Fruit fly (Drosophila melanogaster): ENCODE data around the gene CG14315.

Gene CG14315

dm6 chr3R:18196991-18197801, 38.7 kb downstream of the CG14315 start:
- TF ChIP-seq noc (tag; optimal IDR thresholded peaks at IDR 0.05), result peak; percentile 51

- TF ChIP-seq noc (tag; optimal IDR thresholded peaks at IDR 0.05), result no peak
These were observed 39.3 kb downstream of the CG14315 start for dm6 chr3R:18197802-18198148.

dm6 chr3R:18198518-18199118, 40.1 kb downstream of the CG14315 start:
- peak; percentile 50 for TF ChIP-seq noc (tag; optimal IDR thresholded peaks at IDR 0.05)

- TF ChIP-seq noc (tag; optimal IDR thresholded peaks at IDR 0.05), result no peak
These were observed 40.8 kb downstream of the CG14315 start, which contains the start of the genes Ssdp and CG7985 for dm6 chr3R:18199177-18199884. TSS of gene Ssdp (minus strand) at chr3R:18199595. TSS of gene CG7985 (plus strand) at chr3R:18199857.

DNA sequence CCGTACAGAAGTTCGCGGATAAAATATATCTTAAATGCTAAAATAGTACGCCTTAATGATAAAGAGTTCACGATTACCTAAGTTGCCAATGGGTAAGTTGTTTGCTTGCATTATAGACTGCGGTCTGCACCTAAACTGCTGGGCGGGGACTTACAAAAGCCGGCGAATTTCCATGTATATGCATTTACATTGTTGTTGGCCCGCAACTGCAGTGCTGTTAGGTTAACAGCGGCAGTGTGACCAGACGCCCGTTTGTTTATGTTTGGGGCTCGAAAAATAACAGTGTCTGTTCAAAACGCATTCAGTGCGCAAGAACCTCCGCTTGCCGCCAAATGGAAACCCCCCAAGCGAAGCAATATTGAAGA, 41.4 kb downstream of the CG14315 start:
- TF ChIP-seq noc (tag; optimal IDR thresholded peaks at IDR 0.05), result no peak

dm6 chr3R:18208479-18208878, 50.0 kb downstream of the CG14315 start, which contains the start of gene CG44158:
TSS of gene CG44158 (plus strand) at chr3R:18208779.
- TF ChIP-seq noc (tag; optimal IDR thresholded peaks at IDR 0.05), result no peak
